Fruit fly (Drosophila melanogaster) S2 (cell line): ENCODE data around the gene Ctr1C.

ENCODE experiments used
- CG8478 ChIP-seq: fragments of >200 bp; optimal IDR thresholded peaks from 2 replicates; lab custom pipeline; 2018
- CTCF ChIP-seq, 2 experiments: fragments of >200 bp; optimal IDR thresholded peaks; 2 replicates each; lab custom pipeline; 2018

The Ctr1C gene

dm6 chr3R:30922414-30922813 is 41.7 kb downstream of the Ctr1C start:
- TF ChIP-seq CG8478 (lab: Kevin White, UChicago) (no peak), CTCF (optimal IDR thresholded peaks at IDR 0.05; lab: Kevin White, UChicago) (no peak)

- no peak for TF ChIP-seq CG8478 (lab: Kevin White, UChicago)
- no peak for TF ChIP-seq CTCF (optimal IDR thresholded peaks at IDR 0.05; lab: Kevin White, UChicago)
These were observed 45.2 kb downstream of the Ctr1C start for dm6 chr3R:30918872-30919271.

- TF ChIP-seq CTCF (optimal IDR thresholded peaks at IDR 0.05; lab: Kevin White, UChicago): no peak
These were observed 48.1 kb downstream of the Ctr1C start for dm6 chr3R:30916024-30916423.

- TF ChIP-seq CG8478 (lab: Kevin White, UChicago) (no peak), CTCF (optimal IDR thresholded peaks at IDR 0.05; lab: Kevin White, UChicago) (no peak)
These were observed 48.9 kb downstream of the Ctr1C start for dm6 chr3R:30915235-30915634.

dm6 chr3R:30913704-30914103 is 50.4 kb downstream of the Ctr1C start:
- TF ChIP-seq CTCF (optimal IDR thresholded peaks at IDR 0.05; lab: Kevin White, UChicago) (no peak), CG8478 (lab: Kevin White, UChicago) (no peak)
